Fruit fly (Drosophila melanogaster): Measurements from ENCODE around the gene alpha-Est10.

- TF ChIP-seq CG14655 (GFP tag; optimal IDR thresholded peaks at IDR 0.05) (peak; percentile 85), Snoo (tag; optimal IDR thresholded peaks at IDR 0.05) (peak; percentile 64), CG12605 (GFP tag; IDR thresholded peaks at IDR 0.05) (peak; percentile 35; the same call in 1 of the 2 replicates), CG8159 (tag; optimal IDR thresholded peaks at IDR 0.05) (peak; percentile 70), CG15710 (tag; optimal IDR thresholded peaks at IDR 0.05) (peak; percentile 63), rn (GFP tag; IDR thresholded peaks at IDR 0.05) (peak; percentile 53), Pif1B (GFP tag; optimal IDR thresholded peaks at IDR 0.05) (peak; percentile 56)
Measured at dm6 chr3R:7490884-7491283, 2.8 kb downstream of the alpha-Est10 start.

Measured in whole organism, pupa.